Fruit fly (Drosophila melanogaster) whole organism, wandering third instar larva: ENCODE data around the gene MED6.

Source experiments
- CG32264 ChIP-seq: fragments of 200-800 bp; sonication (Bioruptor generic); optimal IDR thresholded peaks from 2 replicates; lab custom pipeline; 2016; ENCODE audit warnings: missing biosample characterization, missing genetic modification characterization
- Dif ChIP-seq: fragments of 200-275, 200-300 bp; sonication (Bioruptor generic); optimal IDR thresholded peaks from 2 replicates; lab custom pipeline; 2018; ENCODE audit warnings: missing biosample characterization, missing genetic modification characterization; ENCODE audit not compliant: partially characterized antibody
- GATAd ChIP-seq: sonication (Bioruptor generic); optimal IDR thresholded peaks from 2 replicates; lab custom pipeline; 2016; ENCODE audit warnings: missing biosample characterization, missing genetic modification characterization
- Jra ChIP-seq: sonication (Bioruptor generic); optimal IDR thresholded peaks from 2 replicates; lab custom pipeline; 2016; ENCODE audit warnings: missing biosample characterization, missing genetic modification characterization
- Mio ChIP-seq: sonication (Bioruptor generic); optimal IDR thresholded peaks from 2 replicates; lab custom pipeline; 2016; ENCODE audit warnings: missing biosample characterization, missing genetic modification characterization
- Myc ChIP-seq: fragments of >200 bp; optimal IDR thresholded peaks from 2 replicates; lab custom pipeline; 2017
- OdsH ChIP-seq: fragments of 200-800 bp; sonication (Bioruptor generic); optimal IDR thresholded peaks from 2 replicates; lab custom pipeline; 2016; ENCODE audit warnings: missing biosample characterization, mild to moderate bottlenecking, missing genetic modification characterization
- br ChIP-seq: fragments of 200-800 bp; sonication (Bioruptor generic); optimal IDR thresholded peaks from 2 replicates; lab custom pipeline; 2016; ENCODE audit warnings: missing biosample characterization, missing genetic modification characterization
- dl ChIP-seq, 2 experiments: fragments of 175-275, 200-275 bp in 1 of 2; fragments of 200-275 bp in 1 of 2; sonication (Bioruptor generic); optimal IDR thresholded peaks; lab custom pipeline; 2018; ENCODE audit warnings: mild to moderate bottlenecking in 2 of 2, missing biosample characterization in 2 of 2, missing genetic modification characterization in 2 of 2, moderate library complexity in 2 of 2; ENCODE audit not compliant: partially characterized antibody in 2 of 2, insufficient read depth in 1 of 2
- h ChIP-seq: fragments of 200-800 bp; sonication (Bioruptor generic); optimal IDR thresholded peaks from 3 replicates; lab custom pipeline; 2016; ENCODE audit warnings: missing biosample characterization, mild to moderate bottlenecking, missing genetic modification characterization
- jim ChIP-seq: fragments of 175-275, 200-325 bp; sonication (Bioruptor generic); optimal IDR thresholded peaks from 2 replicates; lab custom pipeline; 2016; ENCODE audit warnings: missing biosample characterization, mild to moderate bottlenecking, missing genetic modification characterization
- psq ChIP-seq: fragments of 200-800 bp; sonication (Bioruptor generic); optimal IDR thresholded peaks from 3 replicates; lab custom pipeline; 2017; ENCODE audit warnings: missing biosample characterization, mild to moderate bottlenecking, missing genetic modification characterization, moderate library complexity
- rgr ChIP-seq: fragments of 200-800 bp; sonication (Bioruptor generic); optimal IDR thresholded peaks from 3 replicates; lab custom pipeline; 2016; ENCODE audit warnings: missing biosample characterization, mild to moderate bottlenecking, missing genetic modification characterization

DNA sequence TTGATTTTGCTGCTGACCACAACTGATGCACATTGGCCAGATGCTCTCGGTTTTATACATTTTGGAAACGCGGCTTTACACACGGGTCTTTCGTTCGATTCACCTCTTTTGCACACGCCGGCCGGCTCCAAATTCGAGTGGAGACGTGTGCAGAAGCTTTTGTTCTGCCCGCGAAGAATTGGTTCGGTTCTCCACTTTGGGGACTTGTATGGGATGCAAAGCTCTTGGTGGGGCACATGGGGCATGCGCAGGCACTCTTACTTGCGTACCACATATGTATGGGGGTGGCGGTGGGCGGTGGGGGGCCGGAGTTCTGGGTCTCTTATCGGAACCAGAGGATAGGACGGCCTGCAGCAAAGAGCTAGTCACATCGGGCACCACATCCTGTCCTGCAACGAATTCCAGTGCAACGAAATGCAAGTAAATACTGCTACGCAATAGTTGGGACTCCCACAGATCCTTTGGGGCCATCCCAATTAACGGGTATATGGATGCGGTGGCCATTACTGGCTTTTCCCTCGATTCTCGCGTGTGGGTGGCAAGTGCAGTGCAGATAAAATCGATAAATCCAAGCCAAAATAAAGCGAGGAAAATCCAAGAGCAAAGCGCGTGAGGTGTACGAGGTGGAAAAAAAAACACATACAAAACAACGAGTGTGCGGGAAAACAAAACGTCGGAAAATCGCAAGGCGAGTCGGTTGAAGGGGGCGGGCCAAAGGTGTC is 15.7 kb upstream of the MED6 start, which contains the start of the genes MtnA and CG8500:
- TF ChIP-seq jim (GFP tag; lab: Kevin White, UChicago) (no peak), CG32264 (GFP tag; lab: Kevin White, UChicago) (no peak), Dif (GFP tag; lab: Kevin White, UChicago) (peak; percentile 100), h (GFP tag; lab: Kevin White, UChicago) (peak; percentile 17), Mio (no peak), OdsH (GFP tag; lab: Kevin White, UChicago) (no peak), psq (GFP tag; lab: Kevin White, UChicago) (no peak), Myc (lab: Kevin White, UChicago) (peak; percentile 8), rgr (GFP tag; lab: Kevin White, UChicago) (peak; percentile 48), br (GFP tag; lab: Kevin White, UChicago) (no peak), GATAd (GFP tag; lab: Kevin White, UChicago) (no peak), Jra (no peak), dl (GFP tag; optimal IDR thresholded peaks at IDR 0.05; lab: Kevin White, UChicago; ENCODE audit: insufficient read depth in 1 of 2, partially characterized antibody in 2 of 2) (peak; percentile 97 to 99)
